Worm (Caenorhabditis elegans) whole organism, L1 larva: ENCODE measurements around the gene ttr-3.

Experiments
- C04F5.9 ChIP-seq: sonication (generic microtip); optimal IDR thresholded peaks from 2 replicates; lab custom pipeline; 2016; ENCODE audit warnings: missing genetic modification characterization, missing compliant biosample characterization
- C16A3.4 ChIP-seq: fragments of 150-350 bp; optimal IDR thresholded peaks from 2 replicates; lab custom pipeline; 2014; ENCODE audit warnings: missing biosample characterization, missing genetic modification characterization
- C34B4.2 ChIP-seq: sonication (generic microtip); optimal IDR thresholded peaks from 2 replicates; lab custom pipeline; 2017; ENCODE audit warnings: mild to moderate bottlenecking, missing genetic modification characterization, missing compliant biosample characterization
- Y116A8C.19 ChIP-seq: sonication (generic microtip); optimal IDR thresholded peaks from 2 replicates; lab custom pipeline; 2016; ENCODE audit warnings: missing compliant biosample characterization, missing genetic modification characterization, borderline replicate concordance
- aha-1 ChIP-seq: fragments of 150-350 bp; optimal IDR thresholded peaks from 2 replicates; lab custom pipeline; 2014; ENCODE audit warnings: missing biosample characterization, missing genetic modification characterization
- aly-2 ChIP-seq: fragments of 150-350 bp; optimal IDR thresholded peaks from 2 replicates; lab custom pipeline; 2014; ENCODE audit warnings: missing biosample characterization, missing genetic modification characterization
- ama-1 ChIP-seq: fragments of 150-350 bp; optimal IDR thresholded peaks from 2 replicates; lab custom pipeline; 2014
- blmp-1 ChIP-seq: fragments of 150-350 bp; optimal IDR thresholded peaks from 2 replicates; lab custom pipeline; 2014; ENCODE audit warnings: missing biosample characterization, missing genetic modification characterization
- ceh-90 ChIP-seq: sonication (generic microtip); optimal IDR thresholded peaks from 2 replicates; lab custom pipeline; 2016; ENCODE audit warnings: missing genetic modification characterization, missing compliant biosample characterization
- dpl-1 ChIP-seq, 3 experiments: fragments of 150-350 bp in 2 of 3; sonication (generic microtip) in 1 of 3; optimal IDR thresholded peaks; 2 replicates each; lab custom pipeline; 2014 to 2017; ENCODE audit warnings: missing biosample characterization in 3 of 3, missing genetic modification characterization in 3 of 3, missing genetic modification reagents in 3 of 3
- efl-1 ChIP-seq, 4 experiments: fragments of 150-350 bp; optimal IDR thresholded peaks in 3 of 4; peaks in 1 of 4; 1 replicate in 1 of 4; 2 replicates in 3 of 4; lab custom pipeline; 2014; ENCODE audit warnings: missing biosample characterization in 2 of 4, missing genetic modification characterization in 2 of 4, missing genetic modification reagents in 2 of 4
- efl-3 ChIP-seq: fragments of 200-800 bp; sonication (Bioruptor generic); optimal IDR thresholded peaks from 2 replicates; lab custom pipeline; 2018; ENCODE audit warnings: mild to moderate bottlenecking, missing genetic modification characterization, missing compliant biosample characterization
- egl-13 ChIP-seq: sonication (generic microtip); optimal IDR thresholded peaks from 2 replicates; lab custom pipeline; 2016; ENCODE audit warnings: missing genotype, missing genetic modification reagents, missing genetic modification characterization, missing compliant biosample characterization
- egl-27 ChIP-seq, 2 experiments: fragments of 150-350 bp in 1 of 2; sonication (generic microtip); optimal IDR thresholded peaks; 3 replicates each; lab custom pipeline; 2017 to 2018; ENCODE audit warnings: missing biosample characterization in 2 of 2, missing genetic modification characterization in 2 of 2, missing genetic modification reagents in 2 of 2
- elt-2 ChIP-seq: sonication (generic microtip); optimal IDR thresholded peaks from 2 replicates; lab custom pipeline; 2016; ENCODE audit warnings: missing genetic modification characterization, mild to moderate bottlenecking, inconsistent platforms, missing compliant biosample characterization, missing genetic modification reagents
- fkh-8 ChIP-seq: sonication (generic microtip); optimal IDR thresholded peaks from 2 replicates; lab custom pipeline; 2016; ENCODE audit warnings: mild to moderate bottlenecking, missing genetic modification characterization, missing compliant biosample characterization
- fos-1 ChIP-seq: fragments of 150-350 bp; optimal IDR thresholded peaks from 2 replicates; lab custom pipeline; 2014; ENCODE audit warnings: missing biosample characterization, missing genetic modification characterization
- hlh-17 ChIP-seq: fragments of 200-800 bp; sonication (Bioruptor generic); optimal IDR thresholded peaks from 2 replicates; lab custom pipeline; 2018; ENCODE audit warnings: missing genetic modification characterization, mild to moderate bottlenecking, missing compliant biosample characterization, moderate library complexity, borderline replicate concordance
- lin-13 ChIP-seq: fragments of 150-350 bp; optimal IDR thresholded peaks from 2 replicates; lab custom pipeline; 2014; ENCODE audit warnings: missing biosample characterization, missing genetic modification reagents, missing genetic modification characterization
- lin-14 ChIP-seq: fragments of 200-800 bp; sonication (Bioruptor generic); optimal IDR thresholded peaks from 2 replicates; lab custom pipeline; 2018; ENCODE audit warnings: mild to moderate bottlenecking, missing genetic modification characterization, moderate library complexity, missing compliant biosample characterization
- lin-39 ChIP-seq: fragments of 150-350 bp; optimal IDR thresholded peaks from 2 replicates; lab custom pipeline; 2014; ENCODE audit warnings: missing biosample characterization, missing genetic modification reagents, missing genetic modification characterization
- lir-3 ChIP-seq: sonication (generic microtip); optimal IDR thresholded peaks from 2 replicates; lab custom pipeline; 2016; ENCODE audit warnings: mild to moderate bottlenecking, missing genetic modification characterization, moderate library complexity, missing compliant biosample characterization; ENCODE audit not compliant: poor library complexity
- lsy-2 ChIP-seq, 2 experiments: fragments of 150-350 bp; optimal IDR thresholded peaks; 2 replicates each; lab custom pipeline; 2014; ENCODE audit warnings: missing biosample characterization in 2 of 2, missing genetic modification characterization in 2 of 2
- mep-1 ChIP-seq: fragments of 150-350 bp; optimal IDR thresholded peaks from 2 replicates; lab custom pipeline; 2014; ENCODE audit warnings: missing biosample characterization, missing genetic modification characterization
- nhr-11 ChIP-seq: fragments of 150-350 bp; optimal IDR thresholded peaks from 2 replicates; lab custom pipeline; 2014; ENCODE audit warnings: missing biosample characterization, missing genetic modification characterization
- nhr-12 ChIP-seq: sonication (generic microtip); optimal IDR thresholded peaks from 2 replicates; lab custom pipeline; 2017; ENCODE audit warnings: missing biosample characterization, missing genetic modification characterization
- nhr-47 ChIP-seq: sonication (generic microtip); optimal IDR thresholded peaks from 2 replicates; lab custom pipeline; 2016; ENCODE audit warnings: mild to moderate bottlenecking, missing genetic modification characterization, moderate library complexity, missing compliant biosample characterization
- nhr-77 ChIP-seq: fragments of 150-350 bp; optimal IDR thresholded peaks from 2 replicates; lab custom pipeline; 2014; ENCODE audit warnings: missing biosample characterization, missing genetic modification characterization
- nhr-85 ChIP-seq: sonication (generic microtip); peaks from one replicate; lab custom pipeline; 2016; ENCODE audit warnings: missing genetic modification characterization, inconsistent platforms, missing compliant biosample characterization
- nhr-90 ChIP-seq: sonication (generic microtip); optimal IDR thresholded peaks from 2 replicates; lab custom pipeline; 2016; ENCODE audit warnings: mild to moderate bottlenecking, missing genetic modification characterization, missing compliant biosample characterization; ENCODE audit not compliant: poor library complexity
- snpc-4 ChIP-seq: fragments of 150-350 bp; optimal IDR thresholded peaks from 2 replicates; lab custom pipeline; 2014; ENCODE audit warnings: missing biosample characterization, missing genetic modification characterization
- snu-23 ChIP-seq: sonication (generic microtip); optimal IDR thresholded peaks from 2 replicates; lab custom pipeline; 2016; ENCODE audit warnings: missing genetic modification characterization, missing compliant biosample characterization
- sox-4 ChIP-seq: sonication (generic microtip); optimal IDR thresholded peaks from 2 replicates; lab custom pipeline; 2016; ENCODE audit warnings: missing genetic modification characterization, missing compliant biosample characterization
- sup-37 ChIP-seq: fragments of 200-800 bp; sonication (Bioruptor generic); optimal IDR thresholded peaks from 2 replicates; lab custom pipeline; 2018; ENCODE audit warnings: mild to moderate bottlenecking, missing genetic modification characterization, missing compliant biosample characterization
- tlp-1 ChIP-seq: fragments of 150-350 bp; optimal IDR thresholded peaks from 2 replicates; lab custom pipeline; 2014; ENCODE audit warnings: missing biosample characterization, missing genetic modification characterization
- unc-30 ChIP-seq: sonication (generic microtip); optimal IDR thresholded peaks from 2 replicates; lab custom pipeline; 2017; ENCODE audit warnings: missing biosample characterization, missing genetic modification characterization
- unc-62 ChIP-seq: fragments of 150-350 bp; optimal IDR thresholded peaks from 2 replicates; lab custom pipeline; 2014; ENCODE audit warnings: missing biosample characterization, missing genetic modification reagents, missing genetic modification characterization
- unc-98 ChIP-seq: fragments of 200-800 bp; sonication (Bioruptor generic); IDR thresholded peaks from 2 replicates; pipeline ENCODE4 v1.3.6; 2022; ENCODE audit warnings: missing genetic modification characterization, missing compliant biosample characterization
- ztf-11 ChIP-seq, 2 experiments: sonication (generic microtip); optimal IDR thresholded peaks; 2 replicates each; lab custom pipeline; 2016 to 2017; ENCODE audit warnings: missing genetic modification characterization in 2 of 2, missing biosample characterization in 1 of 2, missing compliant biosample characterization in 1 of 2
- ztf-4 ChIP-seq: fragments of 150-350 bp; optimal IDR thresholded peaks from 2 replicates; lab custom pipeline; 2014; ENCODE audit warnings: missing biosample characterization, missing genetic modification characterization

Gene ttr-3

DNA sequence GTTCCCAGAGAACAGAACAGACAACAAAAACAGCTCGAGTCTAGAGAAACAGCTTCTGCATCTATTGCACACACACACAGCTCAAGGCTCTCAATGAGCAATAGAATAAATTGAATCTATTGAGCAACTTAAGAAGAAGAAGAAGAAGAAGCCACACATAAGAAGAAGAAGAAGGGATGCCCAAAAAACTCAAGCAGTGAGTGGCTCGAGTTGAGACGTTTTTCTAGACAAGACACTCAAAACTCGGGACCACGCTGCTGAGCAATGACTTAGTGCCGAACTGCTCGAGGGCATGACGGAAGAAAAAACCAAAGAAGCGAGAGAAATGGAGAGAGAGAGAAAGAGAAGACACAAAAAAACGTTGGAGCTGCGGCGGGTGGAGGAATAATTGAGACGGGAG lies 21.2 kb downstream of the ttr-3 start (continued):
- TF ChIP-seq dpl-1 (GFP tag; optimal IDR thresholded peaks at IDR 0.05; lab: Kevin White, UChicago), result no peak
- no peak for TF ChIP-seq snpc-4 (tag; lab: Kevin White, UChicago)
- no peak for TF ChIP-seq nhr-12 (tag; lab: Kevin White, UChicago)
- TF ChIP-seq nhr-47 (tag; lab: Kevin White, UChicago), result no peak
- TF ChIP-seq egl-13 (tag; lab: Kevin White, UChicago), result no peak
- no peak for TF ChIP-seq nhr-11 (tag; lab: Kevin White, UChicago)
- no peak for TF ChIP-seq fos-1
- no peak for TF ChIP-seq egl-27 (tag; optimal IDR thresholded peaks at IDR 0.05; lab: Kevin White, UChicago)
- no peak for TF ChIP-seq aly-2
- TF ChIP-seq efl-3 (GFP tag; lab: Kevin White, UChicago), result no peak
- TF ChIP-seq snu-23 (GFP tag; lab: Kevin White, UChicago), result no peak
- TF ChIP-seq fkh-8 (tag; lab: Kevin White, UChicago), result no peak
- TF ChIP-seq lir-3 (tag; lab: Kevin White, UChicago), result no peak
- TF ChIP-seq unc-30 (tag; lab: Kevin White, UChicago), result no peak
- TF ChIP-seq C34B4.2 (tag; lab: Kevin White, UChicago), result no peak
- TF ChIP-seq lsy-2 (tag; optimal IDR thresholded peaks at IDR 0.05; lab: Kevin White, UChicago), result peak; percentile 8 to 27
- no peak for TF ChIP-seq Y116A8C.19
- no peak for TF ChIP-seq aha-1 (tag; lab: Kevin White, UChicago)

DNA sequence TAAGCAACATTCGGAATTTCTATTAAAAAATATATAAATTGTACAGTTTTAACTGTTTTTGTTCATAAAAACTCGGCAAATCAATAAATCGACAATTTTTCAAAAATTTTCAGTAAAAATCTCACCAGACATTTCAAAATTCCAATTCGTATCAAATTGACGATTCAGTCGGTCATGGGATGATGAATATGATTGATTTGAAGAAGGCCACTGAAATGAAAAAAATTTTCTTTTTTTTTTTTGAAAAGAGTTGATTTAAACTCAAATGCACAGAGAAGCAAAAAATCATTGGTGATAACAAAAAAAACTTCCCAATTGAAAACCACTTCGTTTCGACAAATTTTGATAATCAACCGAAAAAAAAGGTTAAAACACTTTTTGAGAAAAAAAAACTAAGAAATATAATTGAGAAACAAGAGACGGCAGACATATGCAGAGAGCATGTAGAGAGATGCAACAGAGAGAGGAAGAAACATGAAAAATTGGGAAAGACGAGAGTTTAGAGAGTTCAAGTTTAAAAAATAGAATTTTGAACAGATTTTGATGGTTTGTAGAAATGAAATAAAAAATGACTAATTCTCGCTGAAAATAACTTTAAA lies 22.8 kb downstream of the ttr-3 start:
- TF ChIP-seq nhr-85 (peak; percentile 18), elt-2 (tag; lab: Kevin White, UChicago) (peak; percentile 52), lin-39 (tag; lab: Kevin White, UChicago) (no peak), lin-14 (peak; percentile 21), sox-4 (tag; lab: Kevin White, UChicago) (no peak), nhr-90 (no peak)

- TF ChIP-seq efl-1 (optimal IDR thresholded peaks at IDR 0.05; lab: Kevin White, UChicago) (no peak), efl-1 (GFP tag; optimal IDR thresholded peaks at IDR 0.05 in 1 of 2; lab: Kevin White, UChicago) (peak in 1 of 2 experiments; percentile 82), nhr-85 (no peak)
Measured at ce11 chrIII:9899720-9900119, 26.8 kb downstream of the ttr-3 start.

DNA sequence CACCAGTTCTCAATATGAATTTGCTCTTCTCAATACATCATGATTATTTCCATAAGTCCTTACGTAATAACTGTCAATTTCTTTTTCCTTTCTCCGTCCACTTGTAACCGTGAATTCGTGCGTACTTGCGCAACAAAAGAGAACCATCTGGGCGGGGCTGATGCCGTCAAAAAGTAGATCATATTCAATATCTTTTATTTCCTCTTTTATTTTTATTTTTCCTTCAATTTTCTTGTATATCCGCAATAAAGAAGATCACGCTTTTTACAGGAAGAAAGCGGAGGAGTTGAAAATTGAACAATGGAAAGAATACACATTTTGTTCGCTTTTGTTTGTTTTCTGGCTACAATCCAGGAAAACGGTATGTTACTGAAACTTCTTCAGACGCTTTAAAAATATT lies 33.7 kb downstream of the ttr-3 start, which contains the start of gene mam-7:
Gene mam-7 (plus strand): TSS at position 301 of the 400 bp plus-strand sequence.
- no peak for TF ChIP-seq ceh-90
- TF ChIP-seq C04F5.9 (tag; lab: Kevin White, UChicago), result no peak
- no peak for TF ChIP-seq sup-37
- no peak for TF ChIP-seq ztf-4 (tag; lab: Kevin White, UChicago)

- TF ChIP-seq lir-3 (tag; lab: Kevin White, UChicago), result no peak
- no peak for TF ChIP-seq hlh-17 (GFP tag; lab: Kevin White, UChicago)
- TF ChIP-seq nhr-77 (tag; lab: Kevin White, UChicago), result no peak
- no peak for TF ChIP-seq Y116A8C.19
- no peak for TF ChIP-seq C16A3.4
- no peak for TF ChIP-seq ama-1 (lab: Kevin White, UChicago)
- no peak for TF ChIP-seq tlp-1
- TF ChIP-seq nhr-47 (tag; lab: Kevin White, UChicago), result no peak
- TF ChIP-seq blmp-1 (tag; lab: Kevin White, UChicago), result no peak
- no peak for TF ChIP-seq mep-1
- no peak for TF ChIP-seq unc-62 (GFP tag; lab: Kevin White, UChicago)
- TF ChIP-seq ztf-11 (tag; optimal IDR thresholded peaks at IDR 0.05; lab: Kevin White, UChicago), result no peak
- TF ChIP-seq unc-98 (GFP tag; lab: Robert Waterston, UW), result no peak
- no peak for TF ChIP-seq lin-13 (GFP tag; lab: Kevin White, UChicago)
- no peak for TF ChIP-seq lin-39 (tag; lab: Kevin White, UChicago)
- TF ChIP-seq dpl-1 (GFP tag; optimal IDR thresholded peaks at IDR 0.05; lab: Kevin White, UChicago), result no peak
Measured at ce11 chrIII:9891324-9891723, 35.2 kb downstream of the ttr-3 start, which contains the start of gene alg-4. TSS of gene alg-4 (minus strand) at chrIII:9891424.
